Worm (Caenorhabditis elegans) whole organism, mixed stage, embryonic: ENCODE results near the gene nhr-125.

Experiments
- blmp-1 ChIP-seq: fragments of 150-350 bp; optimal IDR thresholded peaks from 2 replicates; lab custom pipeline; 2014; ENCODE audit warnings: missing biosample characterization, missing genetic modification characterization
- ceh-39 ChIP-seq: fragments of 150-350 bp; optimal IDR thresholded peaks from 2 replicates; lab custom pipeline; 2014; ENCODE audit warnings: missing biosample characterization, missing genetic modification characterization
- elt-1 ChIP-seq: sonication (generic microtip); optimal IDR thresholded peaks from 2 replicates; lab custom pipeline; 2017; ENCODE audit warnings: missing genetic modification characterization, mild to moderate bottlenecking, missing compliant biosample characterization, antibody characterized with exemption, moderate library complexity, borderline replicate concordance; ENCODE audit not compliant: insufficient read depth
- elt-3 ChIP-seq: fragments of 150-350 bp; optimal IDR thresholded peaks from 2 replicates; lab custom pipeline; 2014; ENCODE audit warnings: missing biosample characterization, missing genetic modification characterization
- mab-5 ChIP-seq: fragments of 150-350 bp; optimal IDR thresholded peaks from 2 replicates; lab custom pipeline; 2014; ENCODE audit warnings: missing biosample characterization, missing genetic modification characterization
- mep-1 ChIP-seq: fragments of 150-350 bp; optimal IDR thresholded peaks from 2 replicates; lab custom pipeline; 2017; ENCODE audit warnings: missing biosample characterization, missing genetic modification reagents, missing genetic modification characterization, inconsistent platforms
- pha-4 ChIP-seq: fragments of 150-350 bp; optimal IDR thresholded peaks from 2 replicates; lab custom pipeline; 2018; ENCODE audit warnings: missing biosample characterization, missing genetic modification reagents, missing genetic modification characterization
- ztf-11 ChIP-seq: fragments of 150-350 bp; optimal IDR thresholded peaks from 2 replicates; lab custom pipeline; 2014; ENCODE audit warnings: missing biosample characterization, missing genetic modification characterization

- TF ChIP-seq mep-1 (tag; lab: Kevin White, UChicago) (no peak), mab-5 (no peak), pha-4 (no peak), ztf-11 (tag; lab: Kevin White, UChicago) (no peak), elt-3 (tag; lab: Kevin White, UChicago) (no peak), ceh-39 (tag; lab: Kevin White, UChicago) (no peak), blmp-1 (no peak), elt-1 (tag; lab: Kevin White, UChicago) (no peak)
Measured at ce11 chrV:4341736-4342135, 16.4 kb upstream of the nhr-125 start.
